Worm (Caenorhabditis elegans) whole organism, late embryonic: ENCODE data around the gene gstk-2.

Experiments
- T23F11.4 ChIP-seq: fragments of 200-800 bp; sonication (Bioruptor generic); optimal IDR thresholded peaks from 2 replicates; lab custom pipeline; 2018; ENCODE audit warnings: mild to moderate bottlenecking, missing genetic modification characterization, missing compliant biosample characterization
- hlh-6 ChIP-seq: sonication (generic microtip); optimal IDR thresholded peaks from 2 replicates; lab custom pipeline; 2016; ENCODE audit warnings: missing genotype, missing genetic modification characterization, missing compliant biosample characterization
- lin-11 ChIP-seq: fragments of 200-800 bp; sonication (Bioruptor generic); optimal IDR thresholded peaks from 2 replicates; lab custom pipeline; 2018; ENCODE audit warnings: mild to moderate bottlenecking, missing genetic modification characterization, missing compliant biosample characterization
- nhr-11 ChIP-seq: fragments of 150-350 bp; optimal IDR thresholded peaks from 2 replicates; lab custom pipeline; 2014; ENCODE audit warnings: missing biosample characterization, missing genetic modification characterization
- nhr-232 ChIP-seq: sonication (generic microtip); optimal IDR thresholded peaks from 2 replicates; lab custom pipeline; 2016; ENCODE audit warnings: missing genetic modification characterization, missing compliant biosample characterization
- pha-4 ChIP-seq: fragments of 150-350 bp; optimal IDR thresholded peaks from 2 replicates; lab custom pipeline; 2018; ENCODE audit warnings: missing biosample characterization, missing genetic modification reagents, missing genetic modification characterization
- ref-2 ChIP-seq: sonication (generic microtip); optimal IDR thresholded peaks from 2 replicates; lab custom pipeline; 2016; ENCODE audit warnings: missing genetic modification characterization, missing compliant biosample characterization
- unc-86 ChIP-seq: sonication (generic microtip); optimal IDR thresholded peaks from 2 replicates; lab custom pipeline; 2016; ENCODE audit warnings: missing genetic modification characterization, missing compliant biosample characterization

DNA sequence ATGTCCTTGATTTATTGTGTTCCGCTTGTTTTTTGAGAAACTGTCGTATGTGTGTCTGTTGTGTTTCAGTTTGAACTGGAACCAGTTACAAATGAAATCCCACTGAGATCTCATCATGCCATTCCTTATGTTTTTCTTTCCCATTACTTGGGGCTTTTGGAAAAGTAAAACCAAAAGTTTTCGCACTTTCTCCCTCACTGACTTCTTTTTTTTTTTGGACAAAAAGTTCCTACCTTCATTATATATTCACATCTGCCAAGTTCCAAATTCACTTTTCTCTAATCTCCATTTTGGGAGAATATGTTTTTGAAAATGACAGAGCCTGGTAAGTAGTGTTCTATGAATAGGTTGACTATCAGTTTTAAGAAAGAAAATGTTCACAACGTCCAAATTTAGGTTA, 34.6 kb upstream of the gstk-2 start, which contains the start of gene C06E4.2:
- TF ChIP-seq unc-86 (tag; lab: Kevin White, UChicago) (no peak), lin-11 (tag; lab: Kevin White, UChicago) (no peak), nhr-11 (tag; lab: Kevin White, UChicago) (no peak), T23F11.4 (GFP tag; lab: Kevin White, UChicago) (no peak), nhr-232 (tag; lab: Kevin White, UChicago) (no peak), pha-4 (no peak), hlh-6 (no peak), ref-2 (tag; lab: Kevin White, UChicago) (no peak)
